Worm (Caenorhabditis elegans) whole organism, late embryonic: Measurements from ENCODE around the gene C04G6.11.
"Not testable (repeated sequence)": the region's sequence is repeated elsewhere in the genome, so short reads cannot be mapped to it uniquely, and the experiment has no call there.

Source experiments
- C08G9.2 ChIP-seq: sonication (generic microtip); optimal IDR thresholded peaks from 2 replicates; lab custom pipeline; 2016; ENCODE audit warnings: mild to moderate bottlenecking, missing genetic modification characterization, moderate library complexity, missing compliant biosample characterization
- K09A11.1 ChIP-seq: sonication (generic microtip); optimal IDR thresholded peaks from 2 replicates; lab custom pipeline; 2017; ENCODE audit warnings: antibody characterized with exemption, mild to moderate bottlenecking, missing genetic modification characterization, missing compliant biosample characterization; ENCODE audit not compliant: insufficient read depth
- T23F11.4 ChIP-seq: fragments of 200-800 bp; sonication (Bioruptor generic); optimal IDR thresholded peaks from 2 replicates; lab custom pipeline; 2018; ENCODE audit warnings: mild to moderate bottlenecking, missing genetic modification characterization, missing compliant biosample characterization
- Y22D7AL.16 ChIP-seq: sonication (generic microtip); optimal IDR thresholded peaks from 2 replicates; lab custom pipeline; 2016; ENCODE audit warnings: missing genetic modification characterization, missing compliant biosample characterization
- ama-1 ChIP-seq: fragments of 150-350 bp; optimal IDR thresholded peaks from 2 replicates; lab custom pipeline; 2014
- ceh-19 ChIP-seq: fragments of 200-800 bp; sonication (Bioruptor generic); optimal IDR thresholded peaks from 2 replicates; lab custom pipeline; 2018; ENCODE audit warnings: mild to moderate bottlenecking, missing genetic modification characterization, missing compliant biosample characterization
- ceh-22 ChIP-seq: sonication (generic microtip); optimal IDR thresholded peaks from 2 replicates; lab custom pipeline; 2017; ENCODE audit warnings: missing biosample characterization, missing genetic modification characterization
- ceh-24 ChIP-seq: sonication (generic microtip); optimal IDR thresholded peaks from 2 replicates; lab custom pipeline; 2016; ENCODE audit warnings: mild to moderate bottlenecking, missing genetic modification characterization, missing compliant biosample characterization
- ceh-31 ChIP-seq: sonication (generic microtip); optimal IDR thresholded peaks from 2 replicates; lab custom pipeline; 2016; ENCODE audit warnings: missing genetic modification characterization, missing compliant biosample characterization
- ceh-45 ChIP-seq: fragments of 200-800 bp; sonication (Bioruptor generic); IDR thresholded peaks from 2 replicates; pipeline ENCODE4 v1.3.6; 2022; ENCODE audit warnings: missing genetic modification reagents, missing genetic modification characterization, missing compliant biosample characterization
- ceh-9 ChIP-seq: sonication (generic microtip); optimal IDR thresholded peaks from 2 replicates; lab custom pipeline; 2016; ENCODE audit warnings: mild to moderate bottlenecking, missing genetic modification characterization, inconsistent platforms, missing compliant biosample characterization
- che-1 ChIP-seq: sonication (generic microtip); optimal IDR thresholded peaks from 2 replicates; lab custom pipeline; 2016; ENCODE audit warnings: mild to moderate bottlenecking, missing genetic modification characterization, missing compliant biosample characterization
- dmd-4 ChIP-seq: sonication (generic microtip); optimal IDR thresholded peaks from 2 replicates; lab custom pipeline; 2016; ENCODE audit warnings: borderline replicate concordance, missing genetic modification characterization, missing compliant biosample characterization
- dve-1 ChIP-seq: sonication (generic microtip); optimal IDR thresholded peaks from 2 replicates; lab custom pipeline; 2017; ENCODE audit warnings: antibody characterized with exemption, mild to moderate bottlenecking, missing genetic modification characterization, missing compliant biosample characterization
- elt-2 ChIP-seq: sonication (generic microtip); optimal IDR thresholded peaks from 2 replicates; lab custom pipeline; 2016; ENCODE audit warnings: missing genetic modification reagents, missing genetic modification characterization, missing compliant biosample characterization
- ets-4 ChIP-seq: sonication (generic microtip); optimal IDR thresholded peaks from 2 replicates; lab custom pipeline; 2016; ENCODE audit warnings: missing genetic modification characterization, missing compliant biosample characterization
- eyg-1 ChIP-seq: sonication (generic microtip); optimal IDR thresholded peaks from 2 replicates; lab custom pipeline; 2016; ENCODE audit warnings: missing genotype, missing genetic modification characterization, missing compliant biosample characterization
- fax-1 ChIP-seq: sonication (generic microtip); optimal IDR thresholded peaks from 2 replicates; lab custom pipeline; 2016; ENCODE audit warnings: missing genotype, missing genetic modification characterization, missing compliant biosample characterization
- fkh-6 ChIP-seq: sonication (generic microtip); optimal IDR thresholded peaks from 2 replicates; lab custom pipeline; 2016; ENCODE audit warnings: missing genetic modification characterization, missing compliant biosample characterization
- hlh-13 ChIP-seq: fragments of 200-800 bp; sonication (Bioruptor generic); optimal IDR thresholded peaks from 2 replicates; lab custom pipeline; 2018; ENCODE audit warnings: mild to moderate bottlenecking, missing genetic modification characterization, missing compliant biosample characterization
- nfya-1 ChIP-seq: sonication (generic microtip); optimal IDR thresholded peaks from 2 replicates; lab custom pipeline; 2017; ENCODE audit warnings: missing genetic modification characterization, mild to moderate bottlenecking, missing compliant biosample characterization, antibody characterized with exemption, moderate library complexity
- nhr-11 ChIP-seq: fragments of 150-350 bp; optimal IDR thresholded peaks from 2 replicates; lab custom pipeline; 2014; ENCODE audit warnings: missing biosample characterization, missing genetic modification characterization
- npax-4 ChIP-seq: sonication (generic microtip); optimal IDR thresholded peaks from 2 replicates; lab custom pipeline; 2016; ENCODE audit warnings: missing genetic modification characterization, missing compliant biosample characterization
- odd-2 ChIP-seq: sonication (generic microtip); optimal IDR thresholded peaks from 2 replicates; lab custom pipeline; 2017; ENCODE audit warnings: antibody characterized with exemption, mild to moderate bottlenecking, missing genetic modification characterization, missing compliant biosample characterization
- pax-1 ChIP-seq: fragments of 150-350 bp; optimal IDR thresholded peaks from 2 replicates; lab custom pipeline; 2014; ENCODE audit warnings: missing biosample characterization, missing genetic modification characterization
- pqm-1 ChIP-seq: sonication (generic microtip); optimal IDR thresholded peaks from 2 replicates; lab custom pipeline; 2016; ENCODE audit warnings: missing genetic modification characterization, missing compliant biosample characterization
- pros-1 ChIP-seq: fragments of 150-350 bp; optimal IDR thresholded peaks from 2 replicates; lab custom pipeline; 2014; ENCODE audit warnings: missing biosample characterization, missing genetic modification reagents, missing genetic modification characterization
- sdc-2 ChIP-seq: sonication (generic microtip); optimal IDR thresholded peaks from 2 replicates; lab custom pipeline; 2016; ENCODE audit warnings: missing genotype, missing genetic modification characterization, missing compliant biosample characterization
- sox-2 ChIP-seq: fragments of 200-800 bp; sonication (Bioruptor generic); IDR thresholded peaks from 2 replicates; pipeline ENCODE4 v1.3.6; 2022; ENCODE audit warnings: missing genetic modification reagents, missing genetic modification characterization, missing compliant biosample characterization
- syd-9 ChIP-seq: sonication (generic microtip); optimal IDR thresholded peaks from 2 replicates; lab custom pipeline; 2016; ENCODE audit warnings: mild to moderate bottlenecking, missing genetic modification characterization, moderate library complexity, missing compliant biosample characterization
- tbx-2 ChIP-seq: sonication (generic microtip); optimal IDR thresholded peaks from 2 replicates; lab custom pipeline; 2016; ENCODE audit warnings: missing genetic modification characterization, missing compliant biosample characterization
- tbx-7 ChIP-seq: sonication (generic microtip); optimal IDR thresholded peaks from 2 replicates; lab custom pipeline; 2016; ENCODE audit warnings: missing genotype, missing genetic modification characterization, missing compliant biosample characterization
- ttx-3 ChIP-seq: sonication (generic microtip); optimal IDR thresholded peaks from 2 replicates; lab custom pipeline; 2016; ENCODE audit warnings: missing genetic modification reagents, missing genetic modification characterization, missing compliant biosample characterization
- unc-3 ChIP-seq, 2 experiments: fragments of 200-800 bp in 1 of 2; sonication (Bioruptor generic) in 1 of 2; sonication (generic microtip) in 1 of 2; conservative IDR thresholded peaks in 1 of 2; optimal IDR thresholded peaks in 1 of 2; 2 replicates each; pipeline versions ENCODE4 v1.3.6 to Lab custom; 2016 to 2022; ENCODE audit warnings: missing compliant biosample characterization in 2 of 2, missing genetic modification characterization in 2 of 2, missing genetic modification reagents in 1 of 2
- unc-55 ChIP-seq: sonication (generic microtip); optimal IDR thresholded peaks from 2 replicates; lab custom pipeline; 2017; ENCODE audit warnings: missing biosample characterization, missing genetic modification reagents, missing genetic modification characterization
- unc-86 ChIP-seq: sonication (generic microtip); optimal IDR thresholded peaks from 2 replicates; lab custom pipeline; 2016; ENCODE audit warnings: missing genetic modification characterization, missing compliant biosample characterization
- ztf-16 ChIP-seq: sonication (generic microtip); optimal IDR thresholded peaks from 2 replicates; lab custom pipeline; 2017; ENCODE audit warnings: missing genetic modification characterization, missing compliant biosample characterization

C04G6.11 gene

ce11 chrII:5141945-5142514, 38.4 kb upstream of the C04G6.11 start, which contains the start of gene nas-29:
nas-29 (minus strand) TSS chrII:5142036.
- TF ChIP-seq nfya-1 (tag; lab: Kevin White, UChicago) (no peak), elt-2 (tag; lab: Kevin White, UChicago) (peak; percentile 65)

DNA sequence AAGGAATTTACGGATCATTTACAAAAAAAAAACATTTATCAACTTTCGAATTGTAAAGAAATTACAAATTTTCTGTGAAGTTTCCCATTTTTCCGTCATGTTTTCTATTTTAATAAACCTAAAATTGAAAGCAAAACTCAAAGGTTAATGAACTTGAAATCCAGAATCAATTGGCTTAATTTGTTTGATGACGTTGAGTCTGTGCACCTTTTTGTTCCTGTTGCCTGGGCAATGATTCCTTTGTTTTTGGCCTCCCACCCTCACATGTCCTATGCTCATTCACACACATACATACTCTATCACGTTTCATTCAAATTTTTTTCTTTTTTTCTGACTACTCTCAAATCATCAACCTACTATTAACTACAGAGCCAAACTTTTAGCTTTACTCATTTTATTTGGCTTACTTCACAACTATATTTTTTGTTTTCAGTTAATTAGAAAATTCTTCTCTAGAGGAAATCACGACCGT, 32.7 kb upstream of the C04G6.11 start, which contains the start of gene F58A6.2:
F58A6.2 (plus strand) TSS at position 422 of the 472 bp plus-strand sequence.
- TF ChIP-seq nhr-11, result no peak
- TF ChIP-seq pros-1 (tag; lab: Kevin White, UChicago), result no peak
- no peak for TF ChIP-seq C08G9.2
- no peak for TF ChIP-seq ceh-24 (tag; lab: Kevin White, UChicago)
- no peak for TF ChIP-seq Y22D7AL.16 (tag; lab: Kevin White, UChicago)
- no peak for TF ChIP-seq eyg-1
- TF ChIP-seq ceh-45 (GFP tag; lab: Robert Waterston, UW), result no peak
- TF ChIP-seq ceh-22 (tag; lab: Kevin White, UChicago), result no peak
- no peak for TF ChIP-seq nfya-1 (tag; lab: Kevin White, UChicago)
- TF ChIP-seq ceh-9 (tag; lab: Kevin White, UChicago), result no peak
- no peak for TF ChIP-seq tbx-7
- no peak for TF ChIP-seq T23F11.4 (GFP tag; lab: Kevin White, UChicago)
- TF ChIP-seq tbx-2 (tag; lab: Kevin White, UChicago), result no peak
- no peak for TF ChIP-seq syd-9 (tag; lab: Kevin White, UChicago)

- TF ChIP-seq odd-2 (no peak), ceh-19 (no peak), ama-1 (lab: Kevin White, UChicago) (no peak), ceh-45 (GFP tag; lab: Robert Waterston, UW) (no peak)
These were observed 28.2 kb upstream of the C04G6.11 start for ce11 chrII:5131800-5132199.

DNA sequence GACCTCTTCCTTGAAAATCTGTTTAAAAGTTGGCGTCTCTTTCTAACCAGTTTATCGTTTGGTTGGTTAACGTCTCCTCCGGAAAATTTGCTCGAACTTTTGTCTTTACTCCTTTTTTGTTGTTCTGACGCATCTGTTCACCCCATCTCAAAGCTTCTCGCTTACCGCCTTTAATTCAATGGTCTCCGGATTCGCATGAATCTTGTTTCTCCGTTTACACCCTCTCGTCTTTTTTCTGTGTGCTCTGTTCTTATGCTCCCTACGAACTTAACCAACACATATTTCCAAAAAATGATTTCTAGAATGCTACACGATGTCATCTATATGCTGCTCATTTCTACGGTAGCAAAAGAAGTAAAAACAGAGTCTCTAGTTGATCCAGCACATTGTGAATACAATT, 26.4 kb upstream of the C04G6.11 start, which contains the start of gene lgc-56:
lgc-56 (plus strand) TSS at position 301 of the 400 bp plus-strand sequence.
- no peak for TF ChIP-seq sdc-2 (tag; lab: Kevin White, UChicago)
- no peak for TF ChIP-seq odd-2
- no peak for TF ChIP-seq unc-86 (tag; lab: Kevin White, UChicago)
- TF ChIP-seq ceh-19, result no peak
- no peak for TF ChIP-seq npax-4 (tag; lab: Kevin White, UChicago)
- no peak for TF ChIP-seq ceh-31 (tag; lab: Kevin White, UChicago)
- TF ChIP-seq eyg-1, result no peak
- no peak for TF ChIP-seq dve-1 (tag; lab: Kevin White, UChicago)
- no peak for TF ChIP-seq K09A11.1

DNA sequence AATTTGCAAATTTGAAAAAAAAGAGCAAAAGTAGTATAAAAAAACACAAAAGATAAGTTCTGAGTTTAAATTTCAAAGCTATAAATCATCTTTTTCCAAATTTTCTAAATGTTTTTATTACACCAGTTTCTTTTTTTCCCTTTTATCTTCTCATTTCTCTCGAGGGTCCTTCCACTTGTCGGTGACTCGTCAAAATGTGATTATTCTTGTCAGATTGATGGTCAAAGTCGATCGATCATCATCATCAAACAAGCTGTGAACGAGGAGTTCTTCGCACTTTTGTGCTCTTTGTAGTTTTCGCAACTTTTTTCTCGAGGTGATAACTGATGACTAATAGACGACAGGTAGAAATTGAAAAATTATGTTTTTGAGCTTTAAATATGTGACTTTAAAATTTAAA, 17.0 kb upstream of the C04G6.11 start:
- TF ChIP-seq unc-55 (GFP tag; lab: Kevin White, UChicago), result peak; percentile 81
- TF ChIP-seq ceh-31 (tag; lab: Kevin White, UChicago), result no peak
- TF ChIP-seq, all 69 proteins: peak for 1

DNA sequence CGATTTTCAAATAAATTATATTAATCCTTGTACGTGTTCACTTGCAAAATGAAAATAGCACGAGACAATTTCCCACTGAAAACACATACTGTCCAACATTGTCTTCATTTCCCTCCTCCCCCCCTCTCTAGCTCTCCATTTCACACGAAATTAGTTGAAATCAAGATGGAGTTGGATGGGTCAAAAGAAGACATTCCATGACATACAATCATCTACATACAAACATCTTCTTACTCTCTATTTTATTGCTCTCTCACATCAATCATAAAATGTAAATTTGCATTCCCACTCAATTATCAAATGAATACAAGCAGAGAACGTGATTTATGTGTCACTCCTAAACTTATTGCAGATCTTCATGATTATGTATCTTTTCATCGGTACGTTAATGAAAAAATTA, 12.1 kb upstream of the C04G6.11 start, which contains the start of gene srsy-1:
srsy-1 (plus strand) TSS at position 301 of the 400 bp plus-strand sequence.
- TF ChIP-seq eyg-1, result no peak
- TF ChIP-seq, all 69 proteins: peak for 0

ce11 chrII:5115235-5115634, 11.6 kb upstream of the C04G6.11 start, which contains the start of gene msp-74:
msp-74 (minus strand) TSS chrII:5115335.
- not testable (repeated sequence) for TF ChIP-seq fax-1, elt-2, tbx-2 (tag; lab: Kevin White, UChicago)

- TF ChIP-seq dmd-4 (tag; lab: Kevin White, UChicago) (no peak), fkh-6 (tag; lab: Kevin White, UChicago) (no peak), sox-2 (GFP tag; lab: Robert Waterston, UW) (no peak), fax-1 (tag; lab: Kevin White, UChicago) (no peak), che-1 (tag; lab: Kevin White, UChicago) (no peak), C08G9.2 (no peak), pqm-1 (tag; lab: Kevin White, UChicago) (no peak), ztf-16 (tag; lab: Kevin White, UChicago) (no peak), ets-4 (tag; lab: Kevin White, UChicago) (no peak), pax-1 (tag; lab: Kevin White, UChicago) (no peak), hlh-13 (GFP tag; lab: Kevin White, UChicago) (no peak), unc-3 (GFP tag; conservative IDR thresholded peaks at IDR 0.05; lab: Robert Waterston, UW) (no peak), unc-3 (tag; optimal IDR thresholded peaks at IDR 0.05; lab: Kevin White, UChicago) (no peak), ttx-3 (tag; lab: Kevin White, UChicago) (no peak)
These were observed 8.4 kb upstream of the C04G6.11 start, which contains the start of gene F09C12.8 for ce11 chrII:5112082-5112481. F09C12.8 (plus strand) TSS chrII:5112382.
